Fruit fly (Drosophila melanogaster) whole organism, embryonic: ENCODE data around the gene Nf1.

Experiments
- Bgb ChIP-seq: fragments of 200-800 bp; sonication (Bioruptor generic); IDR thresholded peaks from 2 replicates; pipeline ENCODE4 v1.3.6; 2022; ENCODE audit warnings: missing biosample characterization, missing genetic modification characterization; ENCODE audit not compliant: partially characterized antibody
- Bteb2 ChIP-seq: fragments of 200-800 bp; sonication (Bioruptor generic); optimal IDR thresholded peaks from 2 replicates; lab custom pipeline; 2016; ENCODE audit warnings: missing biosample characterization, missing genetic modification characterization
- CG10209 ChIP-seq: fragments of 200-800 bp; sonication (Bioruptor generic); optimal IDR thresholded peaks from 3 replicates; lab custom pipeline; 2017; ENCODE audit warnings: missing biosample characterization, mild to moderate bottlenecking, missing genetic modification characterization, missing genetic modification reagents
- CG10462 ChIP-seq: fragments of 200-800 bp; sonication (Bioruptor generic); optimal IDR thresholded peaks from 2 replicates; lab custom pipeline; 2016; ENCODE audit warnings: missing biosample characterization, missing genetic modification characterization
- CG10959 ChIP-seq: fragments of 200-800 bp; sonication (Bioruptor generic); IDR thresholded peaks from 2 replicates; pipeline ENCODE4 v1.3.6; 2022; ENCODE audit warnings: missing biosample characterization, missing genetic modification characterization
- CG10979 ChIP-seq: fragments of 200-800 bp; sonication (Bioruptor generic); optimal IDR thresholded peaks from 2 replicates; lab custom pipeline; 2018; ENCODE audit warnings: missing biosample characterization, mild to moderate bottlenecking, missing genetic modification characterization, moderate library complexity
- CG11093 ChIP-seq: fragments of 200-800 bp; sonication (Bioruptor generic); IDR thresholded peaks from 3 replicates; pipeline ENCODE4 v1.3.6; 2022; ENCODE audit warnings: missing biosample characterization, missing genetic modification characterization
- CG11398 ChIP-seq: fragments of 200-800 bp; sonication (Bioruptor generic); optimal IDR thresholded peaks from 2 replicates; lab custom pipeline; 2016; ENCODE audit warnings: missing biosample characterization, missing genetic modification characterization
- CG12155 ChIP-seq: fragments of 200-800 bp; sonication (Bioruptor generic); optimal IDR thresholded peaks from 3 replicates; lab custom pipeline; 2016; ENCODE audit warnings: missing biosample characterization, missing genetic modification characterization
- CG12391 ChIP-seq: fragments of 200-800 bp; sonication (Bioruptor generic); optimal IDR thresholded peaks from 3 replicates; lab custom pipeline; 2018; ENCODE audit warnings: missing biosample characterization, mild to moderate bottlenecking, missing genetic modification characterization, moderate library complexity
- CG12744 ChIP-seq: fragments of 200-800 bp; sonication (Bioruptor generic); optimal IDR thresholded peaks from 2 replicates; lab custom pipeline; 2016; ENCODE audit warnings: missing biosample characterization, missing genetic modification characterization
- CG12769 ChIP-seq: fragments of 200-800 bp; sonication (Bioruptor generic); optimal IDR thresholded peaks from 2 replicates; lab custom pipeline; 2019; ENCODE audit warnings: missing biosample characterization, mild to moderate bottlenecking, missing genetic modification characterization, moderate library complexity
- CG15073 ChIP-seq: fragments of 200-800 bp; sonication (Bioruptor generic); optimal IDR thresholded peaks from 2 replicates; lab custom pipeline; 2016; ENCODE audit warnings: missing biosample characterization, missing genetic modification characterization
- CG15696 ChIP-seq: fragments of 200-800 bp; sonication (Bioruptor generic); optimal IDR thresholded peaks from 2 replicates; lab custom pipeline; 2019; ENCODE audit warnings: missing biosample characterization, mild to moderate bottlenecking, missing genetic modification characterization, moderate library complexity
- CG1832 ChIP-seq: fragments of 200-800 bp; sonication (Bioruptor generic); optimal IDR thresholded peaks from 2 replicates; lab custom pipeline; 2017; ENCODE audit warnings: missing biosample characterization, mild to moderate bottlenecking, missing genetic modification characterization, inconsistent platforms
- CG2116 ChIP-seq: fragments of 200-800 bp; sonication (Bioruptor generic); optimal IDR thresholded peaks from 3 replicates; lab custom pipeline; 2018; ENCODE audit warnings: missing biosample characterization, mild to moderate bottlenecking, missing genetic modification characterization
- CG2678 ChIP-seq: fragments of 200-800 bp; sonication (Bioruptor generic); optimal IDR thresholded peaks from 3 replicates; lab custom pipeline; 2019; ENCODE audit warnings: missing biosample characterization, mild to moderate bottlenecking, missing genetic modification characterization, moderate library complexity
- CG33213 ChIP-seq: fragments of 200-800 bp; sonication (Bioruptor generic); optimal IDR thresholded peaks from 3 replicates; lab custom pipeline; 2016; ENCODE audit warnings: missing biosample characterization, missing genetic modification characterization
- CG3995 ChIP-seq: fragments of 200-800 bp; sonication (Bioruptor generic); optimal IDR thresholded peaks from 3 replicates; lab custom pipeline; 2016; ENCODE audit warnings: missing biosample characterization, missing genetic modification characterization
- CG9727 ChIP-seq: fragments of 200-800 bp; sonication (Bioruptor generic); optimal IDR thresholded peaks from 3 replicates; lab custom pipeline; 2017; ENCODE audit warnings: missing biosample characterization, mild to moderate bottlenecking, missing genetic modification characterization
- Dad ChIP-seq: fragments of 200-800 bp; sonication (Bioruptor generic); optimal IDR thresholded peaks from 3 replicates; lab custom pipeline; 2016; ENCODE audit warnings: missing biosample characterization, missing genetic modification characterization
- Dip3 ChIP-seq: fragments of 200-800 bp; sonication (Bioruptor generic); optimal IDR thresholded peaks from 3 replicates; lab custom pipeline; 2016; ENCODE audit warnings: missing biosample characterization, missing genetic modification characterization
- Dll ChIP-seq: fragments of 200-800 bp; sonication (Bioruptor generic); IDR thresholded peaks from 4 replicates; pipeline ENCODE4 v1.3.6; 2022; ENCODE audit warnings: missing biosample characterization, missing genetic modification characterization; ENCODE audit not compliant: partially characterized antibody
- Doc3 ChIP-seq: fragments of 200-800 bp; sonication (Bioruptor generic); IDR thresholded peaks from 3 replicates; pipeline ENCODE4 v1.3.6; 2022; ENCODE audit warnings: missing biosample characterization, missing genetic modification characterization; ENCODE audit not compliant: partially characterized antibody
- Dp ChIP-seq: fragments of 200-800 bp; sonication (Bioruptor generic); optimal IDR thresholded peaks from 2 replicates; lab custom pipeline; 2018; ENCODE audit warnings: missing biosample characterization, mild to moderate bottlenecking, missing genetic modification characterization, moderate library complexity
- Elba2 ChIP-seq: fragments of 200-800 bp; sonication (Bioruptor generic); optimal IDR thresholded peaks from 3 replicates; lab custom pipeline; 2016; ENCODE audit warnings: missing biosample characterization, missing genetic modification characterization
- HLH3B ChIP-seq: fragments of 200-800 bp; sonication (Bioruptor generic); IDR thresholded peaks from 2 replicates; pipeline ENCODE4 v1.3.6; 2022; ENCODE audit warnings: missing biosample characterization, missing genetic modification characterization
- Hand ChIP-seq: fragments of 200-800 bp; sonication (Bioruptor generic); optimal IDR thresholded peaks from 2 replicates; lab custom pipeline; 2017; ENCODE audit warnings: mild to moderate bottlenecking, missing biosample characterization, missing genetic modification reagents, missing genetic modification characterization
- HmgD ChIP-seq: fragments of 200-800 bp; sonication (Bioruptor generic); optimal IDR thresholded peaks from 3 replicates; lab custom pipeline; 2016; ENCODE audit warnings: missing biosample characterization, missing genetic modification characterization
- Hr78 ChIP-seq, 2 experiments: fragments of 200-800 bp in 1 of 2; fragments of >200 bp in 1 of 2; sonication (Bioruptor generic) in 1 of 2; optimal IDR thresholded peaks; 2 replicates each; lab custom pipeline; 2017 to 2019; ENCODE audit warnings: missing biosample characterization in 2 of 2, missing genetic modification characterization in 2 of 2, mild to moderate bottlenecking in 1 of 2, moderate library complexity in 1 of 2
- Myb ChIP-seq: fragments of 200-800 bp; sonication (Bioruptor generic); optimal IDR thresholded peaks from 2 replicates; lab custom pipeline; 2016; ENCODE audit warnings: missing biosample characterization, missing genetic modification characterization
- NFAT ChIP-seq: fragments of 200-800 bp; sonication (Bioruptor generic); IDR thresholded peaks from 2 replicates; pipeline ENCODE4 v1.3.6; 2022; ENCODE audit warnings: missing biosample characterization, missing genetic modification characterization
- Ptx1 ChIP-seq: fragments of 200-800 bp; sonication (Bioruptor generic); IDR thresholded peaks from 2 replicates; pipeline ENCODE4 v1.3.6; 2022; ENCODE audit warnings: missing biosample characterization, missing genetic modification characterization
- Sry-δ ChIP-seq: fragments of 200-800 bp; sonication (Bioruptor generic); optimal IDR thresholded peaks from 2 replicates; lab custom pipeline; 2016; ENCODE audit warnings: missing biosample characterization, missing genetic modification characterization
- ap ChIP-seq: fragments of 200-800 bp; sonication (Bioruptor generic); IDR thresholded peaks from 2 replicates; pipeline ENCODE4 v1.3.6; 2022; ENCODE audit warnings: missing biosample characterization, missing genetic modification characterization
- az2 ChIP-seq: fragments of 200-800 bp; sonication (Bioruptor generic); optimal IDR thresholded peaks from 3 replicates; lab custom pipeline; 2016; ENCODE audit warnings: missing biosample characterization, missing genetic modification characterization
- dan ChIP-seq: fragments of 200-800 bp; sonication (Bioruptor generic); IDR thresholded peaks from 2 replicates; pipeline ENCODE4 v1.3.6; 2022; ENCODE audit warnings: missing biosample characterization, missing genetic modification characterization
- esg ChIP-seq: fragments of 200-800 bp; sonication (Bioruptor generic); conservative IDR thresholded peaks from 2 replicates; pipeline ENCODE4 v1.3.6; 2022; ENCODE audit warnings: missing biosample characterization, missing genetic modification characterization
- fd102C ChIP-seq: fragments of 200-800 bp; sonication (Bioruptor generic); optimal IDR thresholded peaks from 2 replicates; lab custom pipeline; 2018; ENCODE audit warnings: missing biosample characterization, mild to moderate bottlenecking, missing genetic modification characterization, moderate library complexity
- gcm2 ChIP-seq: fragments of 200-800 bp; sonication (Bioruptor generic); optimal IDR thresholded peaks from 2 replicates; lab custom pipeline; 2016; ENCODE audit warnings: missing biosample characterization, missing genetic modification characterization
- gfzf ChIP-seq: fragments of 200-800 bp; sonication (Bioruptor generic); optimal IDR thresholded peaks from 2 replicates; lab custom pipeline; 2016; ENCODE audit warnings: missing biosample characterization, mild to moderate bottlenecking, missing genetic modification characterization, moderate library complexity
- grn ChIP-seq: fragments of 200-800 bp; sonication (Bioruptor generic); optimal IDR thresholded peaks from 3 replicates; lab custom pipeline; 2017; ENCODE audit warnings: missing biosample characterization, missing genetic modification characterization
- kah ChIP-seq: fragments of 200-800 bp; sonication (Bioruptor generic); optimal IDR thresholded peaks from 2 replicates; lab custom pipeline; 2018; ENCODE audit warnings: missing biosample characterization, mild to moderate bottlenecking, missing genetic modification characterization
- lmd ChIP-seq: fragments of 200-800 bp; sonication (Bioruptor generic); IDR thresholded peaks from 2 replicates; pipeline ENCODE4 v1.3.6; 2022; ENCODE audit warnings: missing biosample characterization, missing genetic modification characterization
- oc ChIP-seq: fragments of 200-800 bp; sonication (Bioruptor generic); optimal IDR thresholded peaks from 2 replicates; lab custom pipeline; 2018; ENCODE audit warnings: missing biosample characterization, mild to moderate bottlenecking, missing genetic modification characterization, moderate library complexity
- odd ChIP-seq: fragments of 200-800 bp; sonication (Bioruptor generic); optimal IDR thresholded peaks from 2 replicates; lab custom pipeline; 2017; ENCODE audit warnings: missing biosample characterization, mild to moderate bottlenecking, missing genetic modification characterization
- stwl ChIP-seq: fragments of 200-800 bp; sonication (Bioruptor generic); optimal IDR thresholded peaks from 3 replicates; lab custom pipeline; 2018; ENCODE audit warnings: missing biosample characterization, mild to moderate bottlenecking, missing genetic modification characterization, moderate library complexity
- tio ChIP-seq: fragments of 200-800 bp; sonication (Bioruptor generic); optimal IDR thresholded peaks from 2 replicates; lab custom pipeline; 2017; ENCODE audit warnings: missing biosample characterization, missing genetic modification characterization, inconsistent platforms
- tll ChIP-seq, 2 experiments: fragments of 200-800 bp in 1 of 2; fragments of >200 bp in 1 of 2; sonication (Bioruptor generic) in 1 of 2; optimal IDR thresholded peaks; 2 replicates each; lab custom pipeline; 2017 to 2019; ENCODE audit warnings: missing biosample characterization in 2 of 2, missing genetic modification characterization in 2 of 2, mild to moderate bottlenecking in 1 of 2, moderate library complexity in 1 of 2
- zfh1 ChIP-seq: fragments of 200-800 bp; sonication (Bioruptor generic); IDR thresholded peaks from 3 replicates; pipeline ENCODE4 v1.3.6; 2022; ENCODE audit warnings: missing biosample characterization, missing genetic modification characterization

The Nf1 gene

dm6 chr3R:26014262-26014833 is 31.5 kb downstream of the Nf1 start, which contains the start of gene Kaz-m1 (continued):
- TF ChIP-seq grn (GFP tag; lab: Kevin White, UChicago) (peak; percentile 67), zfh1 (no peak), Myb (GFP tag; lab: Kevin White, UChicago) (no peak), CG1832 (GFP tag; lab: Kevin White, UChicago) (no peak), tio (GFP tag; lab: Kevin White, UChicago) (no peak), az2 (GFP tag; lab: Kevin White, UChicago) (peak; percentile 19), ap (GFP tag; lab: Robert Waterston, UW) (no peak), Sry-δ (GFP tag; lab: Kevin White, UChicago) (no peak), CG9727 (peak; percentile 44), kah (GFP tag; lab: Kevin White, UChicago) (peak; percentile 18), Bgb (no peak), Hr78 (GFP tag; optimal IDR thresholded peaks at IDR 0.05; lab: Kevin White, UChicago) (peak in 1 of 2 experiments; percentile 22), esg (no peak), gfzf (GFP tag; lab: Kevin White, UChicago) (no peak), CG12155 (GFP tag; lab: Kevin White, UChicago) (peak; percentile 30), CG10462 (GFP tag; lab: Kevin White, UChicago) (no peak), lmd (GFP tag; lab: Robert Waterston, UW) (no peak), CG3995 (GFP tag; lab: Kevin White, UChicago) (no peak), CG15073 (GFP tag; lab: Kevin White, UChicago) (no peak), CG12391 (tag; lab: Kevin White, UChicago) (peak; percentile 69), CG15696 (peak; percentile 51), HmgD (GFP tag; lab: Kevin White, UChicago) (no peak), Dp (GFP tag; lab: Kevin White, UChicago) (no peak), tll (GFP tag; optimal IDR thresholded peaks at IDR 0.05; lab: Kevin White, UChicago) (no peak), Hand (GFP tag; lab: Kevin White, UChicago) (no peak), CG10209 (peak; percentile 46), CG33213 (GFP tag; lab: Kevin White, UChicago) (no peak), CG11093 (GFP tag; lab: Robert Waterston, UW) (no peak), CG2678 (tag; lab: Kevin White, UChicago) (peak; percentile 81), fd102C (GFP tag; lab: Kevin White, UChicago) (no peak), CG11398 (GFP tag; lab: Kevin White, UChicago) (no peak), CG10959 (GFP tag; lab: Robert Waterston, UW) (no peak), CG12769 (tag; lab: Kevin White, UChicago) (no peak), Ptx1 (GFP tag; lab: Robert Waterston, UW) (peak; percentile 48), CG10979 (tag; lab: Kevin White, UChicago) (peak; percentile 79), dan (GFP tag; lab: Robert Waterston, UW) (no peak), Dad (GFP tag; lab: Kevin White, UChicago) (no peak), Bteb2 (GFP tag; lab: Kevin White, UChicago) (no peak), odd (peak; percentile 7), NFAT (GFP tag; lab: Robert Waterston, UW) (no peak), Dll (GFP tag; lab: Robert Waterston, UW) (no peak), Doc3 (no peak), stwl (tag; lab: Kevin White, UChicago) (no peak), gcm2 (GFP tag; lab: Kevin White, UChicago) (no peak), oc (tag; lab: Kevin White, UChicago) (peak; percentile 17), CG2116 (GFP tag; lab: Kevin White, UChicago) (no peak), CG12744 (no peak), Elba2 (GFP tag; lab: Kevin White, UChicago) (no peak), HLH3B (no peak; the same call in 1 of the 2 replicates), Dip3 (no peak)
